Worm (Caenorhabditis elegans): ENCODE measurements around the gene M163.9.

Gene M163.9

ce11 chrX:14477338-14477737, 8.0 kb downstream of the M163.9 start (continued):
- TF ChIP-seq F10B5.3 (tag; optimal IDR thresholded peaks at IDR 0.05) (no peak), dmd-8 (GFP tag; IDR thresholded peaks at IDR 0.05) (peak; percentile 68; the same call in 1 of the 2 replicates), dmd-9 (GFP tag; IDR thresholded peaks at IDR 0.05) (no peak), pqm-1 (tag; optimal IDR thresholded peaks at IDR 0.05) (no peak), ceh-32 (tag; optimal IDR thresholded peaks at IDR 0.05; ENCODE audit: poor library complexity) (no peak), nhr-25 (tag; optimal IDR thresholded peaks at IDR 0.05; ENCODE audit: borderline replicate concordance, insufficient read depth) (no peak), nhr-42 (GFP tag; IDR thresholded peaks at IDR 0.05) (no peak), hlh-11 (tag; optimal IDR thresholded peaks at IDR 0.05) (no peak), ceh-28 (tag; optimal IDR thresholded peaks at IDR 0.05) (no peak), Y75B8A.6 (GFP tag; IDR thresholded peaks at IDR 0.05) (no peak), snpc-4 (tag; optimal IDR thresholded peaks at IDR 0.05) (peak; percentile 76), nhr-111 (GFP tag; optimal IDR thresholded peaks at IDR 0.05) (no peak), Y48G9A.11 (GFP tag; IDR thresholded peaks at IDR 0.05) (no peak), dve-1 (tag; optimal IDR thresholded peaks at IDR 0.05; ENCODE audit: insufficient read depth) (peak; percentile 27), mes-2 (tag; optimal IDR thresholded peaks at IDR 0.05; ENCODE audit: poor library complexity, severe bottlenecking) (no peak), F44E2.7 (GFP tag; IDR thresholded peaks at IDR 0.05) (no peak), ceh-20 (GFP tag; IDR thresholded peaks at IDR 0.05) (no peak), snpc-1.2 (GFP tag; IDR thresholded peaks at IDR 0.05) (no peak), zag-1 (tag; optimal IDR thresholded peaks at IDR 0.05) (no peak), daf-16 (GFP tag; optimal IDR thresholded peaks at IDR 0.05) (no peak), daf-16 (tag; optimal IDR thresholded peaks at IDR 0.05) (peak; percentile 30), daf-19 (GFP tag; conservative IDR thresholded peaks at IDR 0.05) (no peak), rbr-2 (tag; optimal IDR thresholded peaks at IDR 0.05) (no peak), mdt-29 (GFP tag; IDR thresholded peaks at IDR 0.05) (peak; percentile 57; the same call in 1 of the 2 replicates), sdz-12 (GFP tag; optimal IDR thresholded peaks at IDR 0.05) (no peak), Y5F2A.4 (GFP tag; optimal IDR thresholded peaks at IDR 0.05) (no peak), D1046.2 (GFP tag; IDR thresholded peaks at IDR 0.05) (no peak), nhr-28 (tag; optimal IDR thresholded peaks at IDR 0.05) (no peak), zip-11 (GFP tag; IDR thresholded peaks at IDR 0.05) (no peak), dmd-6 (GFP tag; IDR thresholded peaks at IDR 0.05) (peak; percentile 30), spr-3 (GFP tag; optimal IDR thresholded peaks at IDR 0.05) (no peak), ZK337.2 (GFP tag; IDR thresholded peaks at IDR 0.05) (no peak), nhr-10 (tag; optimal IDR thresholded peaks at IDR 0.05) (no peak), attf-4 (tag; optimal IDR thresholded peaks at IDR 0.05) (no peak), daf-8 (GFP tag; IDR thresholded peaks at IDR 0.05) (peak; percentile 46; the same call in 1 of the 2 replicates), ceh-62 (tag; optimal IDR thresholded peaks at IDR 0.05) (no peak), fkh-10 (GFP tag; optimal IDR thresholded peaks at IDR 0.05) (no peak), tra-1 (GFP tag; IDR thresholded peaks at IDR 0.05) (peak; percentile 26; the same call in 1 of the 2 replicates), F26F4.8 (GFP tag; conservative IDR thresholded peaks at IDR 0.05) (no peak), hlh-30 (tag; optimal IDR thresholded peaks at IDR 0.05; ENCODE audit: insufficient read depth) (no peak), dpl-1 (GFP tag; optimal IDR thresholded peaks at IDR 0.05) (no peak), gei-8 (GFP tag; optimal IDR thresholded peaks at IDR 0.05) (no peak), R02D3.7 (tag; optimal IDR thresholded peaks at IDR 0.05) (no peak), daf-12 (tag; optimal IDR thresholded peaks at IDR 0.05) (no peak), mep-1 (tag; optimal IDR thresholded peaks at IDR 0.05) (no peak), unc-62 (GFP tag; optimal IDR thresholded peaks at IDR 0.05 in 1 of 2) (no peak), unc-62 (tag; optimal IDR thresholded peaks at IDR 0.05) (no peak), lim-7 (GFP tag; IDR thresholded peaks at IDR 0.05) (peak; percentile 63; the same call in 1 of the 2 replicates), mxl-3 (GFP tag; optimal IDR thresholded peaks at IDR 0.05) (no peak), hmg-1.1 (GFP tag; IDR thresholded peaks at IDR 0.05) (peak; percentile 47; the same call in 1 of the 2 replicates), set-16 (GFP tag; IDR thresholded peaks at IDR 0.05) (no peak), fos-1 (tag; optimal IDR thresholded peaks at IDR 0.05) (no peak)
